Worm (Caenorhabditis elegans) whole organism, L1 larva: Measurements from ENCODE around the gene D1022.5.

Experiments
- C04F5.9 ChIP-seq: sonication (generic microtip); optimal IDR thresholded peaks from 2 replicates; lab custom pipeline; 2016; ENCODE audit warnings: missing genetic modification characterization, missing compliant biosample characterization
- C16A3.4 ChIP-seq: fragments of 150-350 bp; optimal IDR thresholded peaks from 2 replicates; lab custom pipeline; 2014; ENCODE audit warnings: missing biosample characterization, missing genetic modification characterization
- Y116A8C.19 ChIP-seq: sonication (generic microtip); optimal IDR thresholded peaks from 2 replicates; lab custom pipeline; 2016; ENCODE audit warnings: missing compliant biosample characterization, missing genetic modification characterization, borderline replicate concordance
- aly-2 ChIP-seq: fragments of 150-350 bp; optimal IDR thresholded peaks from 2 replicates; lab custom pipeline; 2014; ENCODE audit warnings: missing biosample characterization, missing genetic modification characterization
- ceh-8 ChIP-seq: fragments of 200-800 bp; sonication (Bioruptor generic); optimal IDR thresholded peaks from 2 replicates; lab custom pipeline; 2018; ENCODE audit warnings: mild to moderate bottlenecking, missing genetic modification characterization, moderate library complexity, missing compliant biosample characterization
- ceh-88 ChIP-seq: fragments of 200-800 bp; sonication (Bioruptor generic); IDR thresholded peaks from 2 replicates; pipeline ENCODE4 v1.3.6; 2022; ENCODE audit warnings: missing genetic modification characterization, missing compliant biosample characterization
- dpl-1 ChIP-seq, 3 experiments: fragments of 150-350 bp in 2 of 3; sonication (generic microtip) in 1 of 3; optimal IDR thresholded peaks; 2 replicates each; lab custom pipeline; 2014 to 2017; ENCODE audit warnings: missing biosample characterization in 3 of 3, missing genetic modification characterization in 3 of 3, missing genetic modification reagents in 3 of 3
- dsc-1 ChIP-seq: sonication (generic microtip); optimal IDR thresholded peaks from 2 replicates; lab custom pipeline; 2016; ENCODE audit warnings: mild to moderate bottlenecking, missing genetic modification characterization, missing compliant biosample characterization
- efl-1 ChIP-seq, 4 experiments: fragments of 150-350 bp; optimal IDR thresholded peaks in 3 of 4; peaks in 1 of 4; 1 replicate in 1 of 4; 2 replicates in 3 of 4; lab custom pipeline; 2014; ENCODE audit warnings: missing biosample characterization in 2 of 4, missing genetic modification characterization in 2 of 4, missing genetic modification reagents in 2 of 4
- egl-27 ChIP-seq, 2 experiments: fragments of 150-350 bp in 1 of 2; sonication (generic microtip); optimal IDR thresholded peaks; 3 replicates each; lab custom pipeline; 2017 to 2018; ENCODE audit warnings: missing biosample characterization in 2 of 2, missing genetic modification characterization in 2 of 2, missing genetic modification reagents in 2 of 2
- elt-3 ChIP-seq, 6 experiments: fragments of 150-350 bp in 1 of 6; sonication (generic microtip); optimal IDR thresholded peaks; 2 replicates each; lab custom pipeline; 2017 to 2018; ENCODE audit warnings: missing biosample characterization in 6 of 6, missing genetic modification characterization in 6 of 6, inconsistent platforms in 1 of 6
- fkh-10 ChIP-seq: sonication (generic microtip); optimal IDR thresholded peaks from 2 replicates; lab custom pipeline; 2017; ENCODE audit warnings: missing biosample characterization, missing genetic modification reagents, missing genetic modification characterization
- hlh-17 ChIP-seq: fragments of 200-800 bp; sonication (Bioruptor generic); optimal IDR thresholded peaks from 2 replicates; lab custom pipeline; 2018; ENCODE audit warnings: missing genetic modification characterization, mild to moderate bottlenecking, missing compliant biosample characterization, moderate library complexity, borderline replicate concordance
- irx-1 ChIP-seq: sonication (generic microtip); optimal IDR thresholded peaks from 2 replicates; lab custom pipeline; 2016; ENCODE audit warnings: missing genetic modification characterization, missing compliant biosample characterization
- isw-1 ChIP-seq: fragments of 200-800 bp; sonication (Bioruptor generic); IDR thresholded peaks from 2 replicates; pipeline ENCODE4 v1.3.6; 2022; ENCODE audit warnings: missing genetic modification characterization, missing compliant biosample characterization
- lin-39 ChIP-seq: fragments of 150-350 bp; optimal IDR thresholded peaks from 2 replicates; lab custom pipeline; 2014; ENCODE audit warnings: missing biosample characterization, missing genetic modification reagents, missing genetic modification characterization
- mep-1 ChIP-seq: fragments of 150-350 bp; optimal IDR thresholded peaks from 2 replicates; lab custom pipeline; 2014; ENCODE audit warnings: missing biosample characterization, missing genetic modification characterization
- nhr-11 ChIP-seq: fragments of 150-350 bp; optimal IDR thresholded peaks from 2 replicates; lab custom pipeline; 2014; ENCODE audit warnings: missing biosample characterization, missing genetic modification characterization
- nhr-20 ChIP-seq: sonication (generic microtip); optimal IDR thresholded peaks from 2 replicates; lab custom pipeline; 2016; ENCODE audit warnings: mild to moderate bottlenecking, missing genetic modification characterization, missing compliant biosample characterization
- nhr-77 ChIP-seq: fragments of 150-350 bp; optimal IDR thresholded peaks from 2 replicates; lab custom pipeline; 2014; ENCODE audit warnings: missing biosample characterization, missing genetic modification characterization
- nhr-85 ChIP-seq: sonication (generic microtip); peaks from one replicate; lab custom pipeline; 2016; ENCODE audit warnings: missing genetic modification characterization, inconsistent platforms, missing compliant biosample characterization
- snpc-4 ChIP-seq: fragments of 150-350 bp; optimal IDR thresholded peaks from 2 replicates; lab custom pipeline; 2014; ENCODE audit warnings: missing biosample characterization, missing genetic modification characterization
- tbx-2 ChIP-seq: sonication (generic microtip); optimal IDR thresholded peaks from 2 replicates; lab custom pipeline; 2016; ENCODE audit warnings: missing genetic modification characterization, missing compliant biosample characterization
- unc-130 ChIP-seq: fragments of 150-350 bp; optimal IDR thresholded peaks from 2 replicates; lab custom pipeline; 2017; ENCODE audit warnings: missing biosample characterization, missing genetic modification characterization, inconsistent platforms
- vab-15 ChIP-seq: sonication (generic microtip); optimal IDR thresholded peaks from 2 replicates; lab custom pipeline; 2017; ENCODE audit warnings: missing genotype, mild to moderate bottlenecking, missing genetic modification characterization, missing compliant biosample characterization
- zip-4 ChIP-seq: fragments of 200-800 bp; sonication (Bioruptor generic); optimal IDR thresholded peaks from 2 replicates; lab custom pipeline; 2018; ENCODE audit warnings: mild to moderate bottlenecking, missing genetic modification characterization, moderate library complexity, missing compliant biosample characterization
- ztf-11 ChIP-seq, 2 experiments: sonication (generic microtip); optimal IDR thresholded peaks; 2 replicates each; lab custom pipeline; 2016 to 2017; ENCODE audit warnings: missing genetic modification characterization in 2 of 2, missing biosample characterization in 1 of 2, missing compliant biosample characterization in 1 of 2

D1022.5 gene

DNA sequence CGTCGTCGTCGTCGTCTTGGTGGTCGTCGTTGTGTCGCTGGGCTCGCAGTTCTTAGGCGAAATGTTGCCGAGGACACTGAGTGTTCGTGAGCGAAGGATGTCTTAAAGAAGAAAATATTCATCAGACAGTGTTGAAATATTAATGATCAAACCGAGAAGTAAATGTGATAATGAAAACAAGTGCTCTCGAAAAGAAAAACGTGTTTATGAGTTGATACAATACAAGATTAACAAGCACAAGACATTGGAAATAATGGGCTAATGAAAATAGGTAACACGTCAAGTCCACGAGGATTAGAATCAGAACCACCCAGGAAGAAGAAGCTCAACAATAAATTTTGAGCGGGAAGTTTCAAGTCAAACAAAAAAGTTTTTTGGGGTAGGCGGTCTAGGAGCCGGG lies 46.7 kb downstream of the D1022.5 start, which contains the start of gene K02A2.5:
Gene K02A2.5, minus strand, starts transcription at position 101 of the 400 bp plus-strand sequence.
- TF ChIP-seq dsc-1 (tag; lab: Kevin White, UChicago) (no peak), nhr-11 (tag; lab: Kevin White, UChicago) (no peak), nhr-85 (no peak), ztf-11 (tag; optimal IDR thresholded peaks at IDR 0.05; lab: Kevin White, UChicago) (no peak), egl-27 (tag; optimal IDR thresholded peaks at IDR 0.05; lab: Kevin White, UChicago) (no peak), zip-4 (no peak), unc-130 (tag; lab: Kevin White, UChicago) (no peak), fkh-10 (GFP tag; lab: Kevin White, UChicago) (no peak), hlh-17 (no peak), nhr-77 (tag; lab: Kevin White, UChicago) (no peak), isw-1 (GFP tag; lab: Robert Waterston, UW) (no peak)
- TF ChIP-seq, all 84 proteins: peak for 0

DNA sequence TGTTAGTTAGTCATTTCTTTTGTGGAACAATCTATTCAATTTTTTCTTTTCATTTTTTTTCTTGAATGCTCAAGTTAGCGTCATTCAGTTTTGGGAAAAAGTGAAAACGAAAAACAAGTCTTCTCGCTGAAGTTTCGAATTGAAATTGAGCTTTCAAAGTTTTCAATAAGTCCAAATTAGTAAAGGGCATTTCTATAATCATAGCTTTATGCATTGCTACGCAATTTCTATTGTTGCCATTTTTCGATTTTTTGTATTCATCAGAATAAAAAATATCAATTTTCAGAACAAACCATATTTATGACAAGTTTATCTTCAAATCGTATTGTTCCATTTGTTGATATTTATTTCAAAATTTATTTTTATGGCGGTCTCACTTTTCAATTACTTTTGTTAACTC lies 50.4 kb downstream of the D1022.5 start, which contains the start of gene srd-55:
Gene srd-55, plus strand, starts transcription at position 301 of the 400 bp plus-strand sequence.
- TF ChIP-seq elt-3 (tag; optimal IDR thresholded peaks at IDR 0.05; lab: Kevin White, UChicago) (no peak), C04F5.9 (tag; lab: Kevin White, UChicago) (no peak), snpc-4 (tag; lab: Kevin White, UChicago) (no peak), hlh-17 (no peak), irx-1 (tag; lab: Kevin White, UChicago) (no peak), aly-2 (tag; lab: Kevin White, UChicago) (no peak), ceh-88 (no peak), nhr-20 (no peak), dsc-1 (tag; lab: Kevin White, UChicago) (no peak), lin-39 (no peak), C16A3.4 (tag; lab: Kevin White, UChicago) (no peak), vab-15 (no peak), fkh-10 (GFP tag; lab: Kevin White, UChicago) (no peak), tbx-2 (tag; lab: Kevin White, UChicago) (no peak), Y116A8C.19 (tag; lab: Kevin White, UChicago) (no peak), dpl-1 (GFP tag; optimal IDR thresholded peaks at IDR 0.05; lab: Kevin White, UChicago) (no peak), efl-1 (optimal IDR thresholded peaks at IDR 0.05; lab: Kevin White, UChicago) (no peak), efl-1 (GFP tag; optimal IDR thresholded peaks at IDR 0.05 in 1 of 2; lab: Kevin White, UChicago) (no peak), mep-1 (tag; lab: Kevin White, UChicago) (no peak), ceh-8 (GFP tag; lab: Kevin White, UChicago) (no peak)
